Fruit fly (Drosophila melanogaster) whole organism, pupa: ENCODE data around the gene Ir8a.

ENCODE experiments used
- CG32121 ChIP-seq: fragments of 200-800 bp; sonication (Bioruptor generic); IDR thresholded peaks from 2 replicates; pipeline ENCODE4 v1.3.6; 2022; ENCODE audit warnings: missing biosample characterization, missing genetic modification characterization
- CG34367 ChIP-seq: fragments of 200-800 bp; sonication (Bioruptor generic); optimal IDR thresholded peaks from 2 replicates; lab custom pipeline; 2018; ENCODE audit warnings: missing biosample characterization, mild to moderate bottlenecking, missing genetic modification characterization
- CG8159 ChIP-seq: fragments of 200-800 bp; sonication (Bioruptor generic); optimal IDR thresholded peaks from 3 replicates; lab custom pipeline; 2018; ENCODE audit warnings: missing biosample characterization, mild to moderate bottlenecking, missing genetic modification characterization, moderate library complexity
- CG9948 ChIP-seq: fragments of 200-800 bp; sonication (Bioruptor generic); optimal IDR thresholded peaks from 2 replicates; lab custom pipeline; 2018; ENCODE audit warnings: missing biosample characterization, mild to moderate bottlenecking, missing genetic modification characterization, moderate library complexity
- EcR ChIP-seq: fragments of 200-800 bp; sonication (Bioruptor generic); optimal IDR thresholded peaks from 3 replicates; lab custom pipeline; 2019; ENCODE audit warnings: missing biosample characterization, missing genetic modification characterization, mild to moderate bottlenecking, moderate library complexity, missing genetic modification reagents
- fd96Ca ChIP-seq: fragments of 200-800 bp; sonication (Bioruptor generic); IDR thresholded peaks from 3 replicates; pipeline ENCODE4 v1.3.6; 2022; ENCODE audit warnings: missing biosample characterization, missing genetic modification characterization
- gl ChIP-seq: fragments of 200-800 bp; sonication (Bioruptor generic); optimal IDR thresholded peaks from 2 replicates; lab custom pipeline; 2018; ENCODE audit warnings: missing biosample characterization, mild to moderate bottlenecking, missing genetic modification characterization

DNA sequence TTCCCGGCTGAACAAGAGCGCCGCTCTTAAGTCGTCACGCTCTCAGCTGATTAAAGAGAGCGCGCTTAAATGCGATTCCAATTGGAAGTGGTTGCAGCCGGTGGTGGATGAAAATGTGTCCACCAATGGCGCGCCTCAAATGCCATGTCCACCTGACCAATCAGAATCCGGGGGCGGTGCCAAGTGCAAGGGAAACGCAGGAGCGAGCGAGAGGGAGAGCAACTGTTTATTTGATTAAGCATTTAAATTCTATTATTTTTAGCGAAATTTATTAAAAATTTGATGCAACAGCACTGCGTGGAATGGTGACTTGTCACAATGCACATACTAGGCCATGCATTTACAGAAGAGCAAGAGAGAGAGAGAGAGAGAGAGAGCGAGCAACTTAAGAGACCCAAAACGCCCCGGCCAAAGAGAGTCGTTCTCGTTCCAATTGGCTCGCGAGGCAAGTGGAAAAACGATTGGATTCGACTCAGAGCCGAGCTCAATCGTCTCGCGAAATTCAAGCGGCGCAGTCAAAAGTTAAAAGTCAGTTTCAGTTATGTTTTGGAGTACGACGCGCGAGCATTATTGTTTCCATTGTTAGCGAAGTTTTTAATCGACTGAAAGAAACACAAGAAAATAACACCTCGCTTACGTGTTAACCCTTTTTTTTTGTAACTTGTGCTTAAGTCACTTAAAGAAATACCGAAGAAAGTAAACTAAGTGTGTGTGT lies 47.8 kb upstream of the Ir8a start, which contains the start of gene lz:
- no peak for TF ChIP-seq CG32121
- TF ChIP-seq CG34367 (tag; lab: Kevin White, UChicago): no peak
- no peak for TF ChIP-seq EcR (GFP tag; lab: Kevin White, UChicago)
- TF ChIP-seq fd96Ca (GFP tag; lab: Robert Waterston, UW): no peak
- no peak for TF ChIP-seq CG9948 (tag; lab: Kevin White, UChicago)
- TF ChIP-seq CG8159: no peak
- TF ChIP-seq gl (tag; lab: Kevin White, UChicago): no peak
